Fruit fly (Drosophila melanogaster) whole organism, wandering third instar larva: ENCODE measurements around the gene CG14130.
A peak's percentile ranks its signal among the peaks of the same experiment; 100 is the strongest.

ENCODE experiments used
- Abd-B ChIP-seq: fragments of >200 bp; optimal IDR thresholded peaks from 2 replicates; lab custom pipeline; 2017; ENCODE audit warnings: missing biosample characterization, missing genetic modification characterization
- CG32264 ChIP-seq: fragments of 200-800 bp; sonication (Bioruptor generic); optimal IDR thresholded peaks from 2 replicates; lab custom pipeline; 2016; ENCODE audit warnings: missing biosample characterization, missing genetic modification characterization
- CG9705 ChIP-seq: fragments of 200-800 bp; sonication (Bioruptor generic); optimal IDR thresholded peaks from 2 replicates; lab custom pipeline; 2018; ENCODE audit warnings: missing biosample characterization, mild to moderate bottlenecking, missing genetic modification characterization
- CrebA ChIP-seq: fragments of 200-800 bp; sonication (Bioruptor generic); optimal IDR thresholded peaks from 2 replicates; lab custom pipeline; 2016; ENCODE audit warnings: missing biosample characterization, mild to moderate bottlenecking, missing genetic modification characterization, borderline replicate concordance
- Dfd ChIP-seq: fragments of >200 bp; optimal IDR thresholded peaks from 2 replicates; lab custom pipeline; 2017; ENCODE audit warnings: missing biosample characterization, missing genetic modification characterization
- Dif ChIP-seq: fragments of 200-275, 200-300 bp; sonication (Bioruptor generic); optimal IDR thresholded peaks from 2 replicates; lab custom pipeline; 2018; ENCODE audit warnings: missing biosample characterization, missing genetic modification characterization; ENCODE audit not compliant: partially characterized antibody
- GATAd ChIP-seq: sonication (Bioruptor generic); optimal IDR thresholded peaks from 2 replicates; lab custom pipeline; 2016; ENCODE audit warnings: missing biosample characterization, missing genetic modification characterization
- HLH106 ChIP-seq: fragments of 200-800 bp; optimal IDR thresholded peaks from 3 replicates; lab custom pipeline; 2019; ENCODE audit warnings: missing biosample characterization, mild to moderate bottlenecking, missing genetic modification characterization, moderate library complexity
- Hnf4 ChIP-seq: fragments of 200-800 bp; sonication (Bioruptor generic); optimal IDR thresholded peaks from 2 replicates; lab custom pipeline; 2016; ENCODE audit warnings: missing biosample characterization, mild to moderate bottlenecking, missing genetic modification characterization
- Hr78 ChIP-seq: fragments of >200 bp; optimal IDR thresholded peaks from 2 replicates; lab custom pipeline; 2017; ENCODE audit warnings: missing biosample characterization, missing genetic modification characterization
- Hr83 ChIP-seq: fragments of 200-300 bp; sonication (Bioruptor generic); optimal IDR thresholded peaks from 2 replicates; lab custom pipeline; 2016; ENCODE audit warnings: missing biosample characterization, mild to moderate bottlenecking, missing genetic modification characterization, moderate library complexity; ENCODE audit not compliant: poor library complexity, severe bottlenecking
- Jra ChIP-seq: sonication (Bioruptor generic); optimal IDR thresholded peaks from 2 replicates; lab custom pipeline; 2016; ENCODE audit warnings: missing biosample characterization, missing genetic modification characterization
- Mio ChIP-seq: sonication (Bioruptor generic); optimal IDR thresholded peaks from 2 replicates; lab custom pipeline; 2016; ENCODE audit warnings: missing biosample characterization, missing genetic modification characterization
- Myc ChIP-seq: fragments of >200 bp; optimal IDR thresholded peaks from 2 replicates; lab custom pipeline; 2017
- N ChIP-seq: fragments of >200 bp; optimal IDR thresholded peaks from 2 replicates; lab custom pipeline; 2018; ENCODE audit warnings: missing biosample characterization, missing external identifiers, missing genetic modification characterization
- OdsH ChIP-seq: fragments of 200-800 bp; sonication (Bioruptor generic); optimal IDR thresholded peaks from 2 replicates; lab custom pipeline; 2016; ENCODE audit warnings: missing biosample characterization, mild to moderate bottlenecking, missing genetic modification characterization
- Rel ChIP-seq, 2 experiments: fragments of 200-800 bp; sonication (Bioruptor generic) in 1 of 2; optimal IDR thresholded peaks; 2 replicates in 1 of 2; 3 replicates in 1 of 2; lab custom pipeline; 2016 to 2019; ENCODE audit warnings: mild to moderate bottlenecking in 2 of 2, missing biosample characterization in 2 of 2, missing genetic modification characterization in 2 of 2, moderate library complexity in 1 of 2
- Sp1 ChIP-seq: fragments of 200-800 bp; sonication (Bioruptor generic); optimal IDR thresholded peaks from 3 replicates; lab custom pipeline; 2019; ENCODE audit warnings: missing biosample characterization, mild to moderate bottlenecking, missing genetic modification characterization, moderate library complexity
- Vsx2 ChIP-seq: fragments of 200-300, 225-300 bp; sonication (Bioruptor generic); optimal IDR thresholded peaks from 2 replicates; lab custom pipeline; 2018; ENCODE audit warnings: missing biosample characterization, missing genetic modification characterization; ENCODE audit not compliant: partially characterized antibody
- br ChIP-seq: fragments of 200-800 bp; sonication (Bioruptor generic); optimal IDR thresholded peaks from 2 replicates; lab custom pipeline; 2016; ENCODE audit warnings: missing biosample characterization, missing genetic modification characterization
- brk ChIP-seq: fragments of 200-800 bp; sonication (Bioruptor generic); optimal IDR thresholded peaks from 2 replicates; lab custom pipeline; 2016; ENCODE audit warnings: missing biosample characterization, mild to moderate bottlenecking, missing genetic modification characterization
- dl ChIP-seq, 2 experiments: fragments of 175-275, 200-275 bp in 1 of 2; fragments of 200-275 bp in 1 of 2; sonication (Bioruptor generic); optimal IDR thresholded peaks; lab custom pipeline; 2018; ENCODE audit warnings: mild to moderate bottlenecking in 2 of 2, missing biosample characterization in 2 of 2, missing genetic modification characterization in 2 of 2, moderate library complexity in 2 of 2; ENCODE audit not compliant: partially characterized antibody in 2 of 2, insufficient read depth in 1 of 2
- dmrt93B ChIP-seq: fragments of 200-800 bp; sonication (Bioruptor generic); optimal IDR thresholded peaks from 2 replicates; lab custom pipeline; 2018; ENCODE audit warnings: missing biosample characterization, mild to moderate bottlenecking, missing genetic modification characterization
- dsf ChIP-seq: sonication (Bioruptor generic); optimal IDR thresholded peaks from 2 replicates; lab custom pipeline; 2016; ENCODE audit warnings: missing biosample characterization, missing genetic modification characterization, borderline replicate concordance
- ey ChIP-seq: fragments of 200-800 bp; sonication (Bioruptor generic); optimal IDR thresholded peaks from 2 replicates; lab custom pipeline; 2016; ENCODE audit warnings: missing biosample characterization, missing genetic modification characterization
- foxo ChIP-seq, 2 experiments: fragments of 200-800 bp; sonication (Bioruptor generic); optimal IDR thresholded peaks; 2 replicates in 1 of 2; 3 replicates in 1 of 2; lab custom pipeline; 2016 to 2017; ENCODE audit warnings: missing biosample characterization in 2 of 2, missing genetic modification characterization in 2 of 2
- fru ChIP-seq: fragments of 200-800 bp; sonication (Bioruptor generic); optimal IDR thresholded peaks from 3 replicates; lab custom pipeline; 2016; ENCODE audit warnings: missing biosample characterization, mild to moderate bottlenecking, missing genetic modification characterization
- h ChIP-seq: fragments of 200-800 bp; sonication (Bioruptor generic); optimal IDR thresholded peaks from 3 replicates; lab custom pipeline; 2016; ENCODE audit warnings: missing biosample characterization, mild to moderate bottlenecking, missing genetic modification characterization
- jim ChIP-seq: fragments of 175-275, 200-325 bp; sonication (Bioruptor generic); optimal IDR thresholded peaks from 2 replicates; lab custom pipeline; 2016; ENCODE audit warnings: missing biosample characterization, mild to moderate bottlenecking, missing genetic modification characterization
- lola ChIP-seq: fragments of >200 bp; optimal IDR thresholded peaks from 2 replicates; lab custom pipeline; 2017; ENCODE audit warnings: missing biosample characterization, missing genetic modification characterization
- pan ChIP-seq: fragments of >200 bp; optimal IDR thresholded peaks from 2 replicates; lab custom pipeline; 2017
- psq ChIP-seq: fragments of 200-800 bp; sonication (Bioruptor generic); optimal IDR thresholded peaks from 3 replicates; lab custom pipeline; 2017; ENCODE audit warnings: missing biosample characterization, mild to moderate bottlenecking, missing genetic modification characterization, moderate library complexity
- rgr ChIP-seq: fragments of 200-800 bp; sonication (Bioruptor generic); optimal IDR thresholded peaks from 3 replicates; lab custom pipeline; 2016; ENCODE audit warnings: missing biosample characterization, mild to moderate bottlenecking, missing genetic modification characterization
- sage ChIP-seq: fragments of 200-800 bp; sonication (Bioruptor generic); optimal IDR thresholded peaks from 2 replicates; lab custom pipeline; 2016; ENCODE audit warnings: missing biosample characterization, mild to moderate bottlenecking, missing genetic modification characterization
- sv ChIP-seq: fragments of 200-800 bp; sonication (Bioruptor generic); optimal IDR thresholded peaks from 3 replicates; lab custom pipeline; 2016; ENCODE audit warnings: missing biosample characterization, missing genetic modification characterization
- tai ChIP-seq: sonication (Bioruptor generic); optimal IDR thresholded peaks from 2 replicates; lab custom pipeline; 2016; ENCODE audit warnings: missing biosample characterization, missing genetic modification characterization
- usp ChIP-seq: fragments of >200 bp; optimal IDR thresholded peaks from 2 replicates; lab custom pipeline; 2017; ENCODE audit warnings: missing biosample characterization, missing genetic modification characterization
- woc ChIP-seq: sonication (Bioruptor generic); optimal IDR thresholded peaks from 2 replicates; lab custom pipeline; 2016; ENCODE audit warnings: missing biosample characterization, mild to moderate bottlenecking, missing genetic modification characterization

Gene CG14130

dm6 chr3L:11788195-11788594 lies 27.0 kb upstream of the CG14130 start:
- TF ChIP-seq Abd-B (no peak), GATAd (GFP tag; lab: Kevin White, UChicago) (no peak), jim (no peak), foxo (GFP tag; optimal IDR thresholded peaks at IDR 0.05; lab: Kevin White, UChicago) (peak in 1 of 2 experiments; percentile 8), lola (GFP tag; lab: Kevin White, UChicago) (no peak), sage (GFP tag; lab: Kevin White, UChicago) (no peak), brk (GFP tag; lab: Kevin White, UChicago) (no peak), psq (GFP tag; lab: Kevin White, UChicago) (peak; percentile 48), Rel (GFP tag; optimal IDR thresholded peaks at IDR 0.05; lab: Kevin White, UChicago) (peak; percentile 10), Rel (tag; optimal IDR thresholded peaks at IDR 0.05; lab: Kevin White, UChicago) (peak; percentile 85), br (peak; percentile 44), CrebA (GFP tag; lab: Kevin White, UChicago) (no peak), sv (GFP tag; lab: Kevin White, UChicago) (no peak), tai (no peak), HLH106 (tag; lab: Kevin White, UChicago) (no peak), rgr (GFP tag; lab: Kevin White, UChicago) (peak; percentile 54), fru (GFP tag; lab: Kevin White, UChicago) (no peak), Hnf4 (GFP tag; lab: Kevin White, UChicago) (no peak), CG9705 (no peak), Mio (GFP tag; lab: Kevin White, UChicago) (no peak), OdsH (GFP tag; lab: Kevin White, UChicago) (peak; percentile 25), Dfd (GFP tag; lab: Kevin White, UChicago) (no peak), Sp1 (GFP tag; lab: Kevin White, UChicago) (no peak), pan (lab: Kevin White, UChicago) (no peak), CG32264 (no peak), dl (GFP tag; optimal IDR thresholded peaks at IDR 0.05; lab: Kevin White, UChicago; ENCODE audit: insufficient read depth in 1 of 2, partially characterized antibody in 2 of 2) (no peak), dmrt93B (no peak), h (GFP tag; lab: Kevin White, UChicago) (peak; percentile 40), usp (GFP tag; lab: Kevin White, UChicago) (no peak), dsf (no peak), Dif (GFP tag; lab: Kevin White, UChicago) (no peak), Jra (no peak), Myc (lab: Kevin White, UChicago) (no peak), Vsx2 (GFP tag; lab: Kevin White, UChicago) (no peak), N (GFP tag; lab: Kevin White, UChicago) (no peak), Hr83 (GFP tag; lab: Kevin White, UChicago) (peak; percentile 62), ey (GFP tag; lab: Kevin White, UChicago) (no peak)

dm6 chr3L:11788936-11789352 lies 26.3 kb upstream of the CG14130 start:
- no peak for TF ChIP-seq Vsx2 (GFP tag; lab: Kevin White, UChicago)
- TF ChIP-seq Dif (GFP tag; lab: Kevin White, UChicago): no peak
- TF ChIP-seq dmrt93B: no peak
- TF ChIP-seq CG9705: no peak
- no peak for TF ChIP-seq Sp1 (GFP tag; lab: Kevin White, UChicago)
- no peak for TF ChIP-seq usp (GFP tag; lab: Kevin White, UChicago)
- TF ChIP-seq Dfd (GFP tag; lab: Kevin White, UChicago): no peak
- TF ChIP-seq psq (GFP tag; lab: Kevin White, UChicago): peak; percentile 87
- peak in 1 of 2 experiments; percentile 12 for TF ChIP-seq foxo (GFP tag; optimal IDR thresholded peaks at IDR 0.05; lab: Kevin White, UChicago)
- no peak for TF ChIP-seq Hnf4 (GFP tag; lab: Kevin White, UChicago)
- no peak for TF ChIP-seq CG32264
- TF ChIP-seq Rel (GFP tag; optimal IDR thresholded peaks at IDR 0.05; lab: Kevin White, UChicago): peak; percentile 10
- peak; percentile 35 for TF ChIP-seq Rel (tag; optimal IDR thresholded peaks at IDR 0.05; lab: Kevin White, UChicago)
- no peak for TF ChIP-seq GATAd (GFP tag; lab: Kevin White, UChicago)
- no peak for TF ChIP-seq dsf
- TF ChIP-seq sage (GFP tag; lab: Kevin White, UChicago): peak; percentile 42

- TF ChIP-seq dsf (no peak), lola (GFP tag; lab: Kevin White, UChicago) (no peak), Jra (no peak), Vsx2 (GFP tag; lab: Kevin White, UChicago) (no peak), usp (GFP tag; lab: Kevin White, UChicago) (no peak), Hr83 (GFP tag; lab: Kevin White, UChicago) (peak; percentile 28), pan (lab: Kevin White, UChicago) (no peak), dmrt93B (no peak), psq (GFP tag; lab: Kevin White, UChicago) (peak; percentile 95), brk (GFP tag; lab: Kevin White, UChicago) (no peak), Sp1 (GFP tag; lab: Kevin White, UChicago) (no peak), woc (no peak), sv (GFP tag; lab: Kevin White, UChicago) (no peak), Abd-B (no peak), N (GFP tag; lab: Kevin White, UChicago) (no peak), GATAd (GFP tag; lab: Kevin White, UChicago) (no peak), rgr (GFP tag; lab: Kevin White, UChicago) (no peak), CG32264 (peak; percentile 19), Mio (GFP tag; lab: Kevin White, UChicago) (no peak), foxo (GFP tag; optimal IDR thresholded peaks at IDR 0.05; lab: Kevin White, UChicago) (no peak), fru (GFP tag; lab: Kevin White, UChicago) (no peak), ey (GFP tag; lab: Kevin White, UChicago) (peak; percentile 4), Myc (lab: Kevin White, UChicago) (peak; percentile 14), sage (GFP tag; lab: Kevin White, UChicago) (no peak), h (GFP tag; lab: Kevin White, UChicago) (no peak), OdsH (GFP tag; lab: Kevin White, UChicago) (peak; percentile 11), dl (GFP tag; optimal IDR thresholded peaks at IDR 0.05; lab: Kevin White, UChicago; ENCODE audit: insufficient read depth in 1 of 2, partially characterized antibody in 2 of 2) (no peak), Hr78 (GFP tag; lab: Kevin White, UChicago) (no peak), Rel (GFP tag; optimal IDR thresholded peaks at IDR 0.05; lab: Kevin White, UChicago) (no peak), Rel (tag; optimal IDR thresholded peaks at IDR 0.05; lab: Kevin White, UChicago) (no peak), tai (no peak), jim (no peak), CG9705 (peak; percentile 23)
Observed at dm6 chr3L:11789773-11790172, 25.5 kb upstream of the CG14130 start, which contains the start of gene Pi3K68D. Gene Pi3K68D, minus strand, starts transcription at chr3L:11790013.
